Fruit fly (Drosophila melanogaster) whole organism: ENCODE data around the gene ND-ASHI.

Source experiments
- CG8478 ChIP-seq: fragments of >200 bp; optimal IDR thresholded peaks from 2 replicates; lab custom pipeline; 2018; ENCODE audit warnings: inconsistent platforms
- Dll ChIP-seq: fragments of >200 bp; optimal IDR thresholded peaks from 2 replicates; lab custom pipeline; 2017
- EcR ChIP-seq, 2 experiments: fragments of >200 bp; optimal IDR thresholded peaks; 2 replicates each; lab custom pipeline; 2017; ENCODE audit warnings: missing biosample characterization in 2 of 2, missing genetic modification characterization in 2 of 2, missing genetic modification reagents in 2 of 2
- pan ChIP-seq: fragments of >200 bp; optimal IDR thresholded peaks from 2 replicates; lab custom pipeline; 2017
- psq ChIP-seq: fragments of >200 bp; optimal IDR thresholded peaks from 2 replicates; lab custom pipeline; 2017
- usp ChIP-seq: fragments of >200 bp; optimal IDR thresholded peaks from 2 replicates; lab custom pipeline; 2017; ENCODE audit warnings: missing biosample characterization, missing genetic modification characterization, mixed read lengths

dm6 chrX:6711295-6711694 is 32.4 kb upstream of the ND-ASHI start:
- TF ChIP-seq CG8478 (lab: Kevin White, UChicago) (no peak), psq (lab: Kevin White, UChicago) (no peak), usp (GFP tag; lab: Kevin White, UChicago) (no peak), Dll (lab: Kevin White, UChicago) (no peak), EcR (GFP tag; optimal IDR thresholded peaks at IDR 0.05; lab: Kevin White, UChicago) (no peak), pan (lab: Kevin White, UChicago) (no peak)
